Fruit fly (Drosophila melanogaster): ENCODE data around the gene Lcp65Af.

The Lcp65Af gene

dm6 chr3L:6124616-6125408, 11.8 kb downstream of the Lcp65Af start (continued):
- TF ChIP-seq pan (optimal IDR thresholded peaks at IDR 0.05) (no peak), pan (GFP tag; optimal IDR thresholded peaks at IDR 0.05 in 1 of 2, IDR thresholded peaks at IDR 0.05 in 1 of 2) (peak in 1 of 2 experiments; percentile 88), dmrt99B (tag; optimal IDR thresholded peaks at IDR 0.05) (peak; percentile 55), unpg (GFP tag; optimal IDR thresholded peaks at IDR 0.05) (peak; percentile 76), CG6175 (GFP tag; IDR thresholded peaks at IDR 0.05) (peak; percentile 81), CG10565 (GFP tag; optimal IDR thresholded peaks at IDR 0.05) (peak; percentile 24), ci (GFP tag; IDR thresholded peaks at IDR 0.05) (peak; percentile 98), GATAe (GFP tag; conservative IDR thresholded peaks at IDR 0.05) (no peak), ken (GFP tag; IDR thresholded peaks at IDR 0.05) (peak; percentile 82), Ets65A (GFP tag) (peak; percentile 100), ase (GFP tag; IDR thresholded peaks at IDR 0.05) (peak; percentile 79), CG1832 (GFP tag; optimal IDR thresholded peaks at IDR 0.05) (no peak), Xbp1 (GFP tag; optimal IDR thresholded peaks at IDR 0.05) (peak; percentile 60), lola (GFP tag; optimal IDR thresholded peaks at IDR 0.05) (peak in 1 of 3 experiments; percentile 76), CG9609 (GFP tag; optimal IDR thresholded peaks at IDR 0.05) (peak; percentile 21), otp (GFP tag; IDR thresholded peaks at IDR 0.05) (peak; percentile 92), ind (GFP tag; optimal IDR thresholded peaks at IDR 0.05) (peak; percentile 20), sob (GFP tag; IDR thresholded peaks at IDR 0.05) (peak; percentile 87), cg (GFP tag; optimal IDR thresholded peaks at IDR 0.05) (no peak), trem (tag; optimal IDR thresholded peaks at IDR 0.05) (peak; percentile 41), toy (GFP tag; IDR thresholded peaks at IDR 0.05) (peak; percentile 69; the same call in 1 of the 2 replicates), her (GFP tag; optimal IDR thresholded peaks at IDR 0.05) (peak; percentile 64), Tbp (GFP tag; optimal IDR thresholded peaks at IDR 0.05) (no peak), Rfx (GFP tag; IDR thresholded peaks at IDR 0.05) (peak; percentile 91), zfh1 (GFP tag; IDR thresholded peaks at IDR 0.05) (peak; percentile 88), hb (GFP tag; IDR thresholded peaks at IDR 0.05; ENCODE audit: partially characterized antibody) (no peak), luna (GFP tag; optimal IDR thresholded peaks at IDR 0.05) (peak; percentile 81), Side (GFP tag; optimal IDR thresholded peaks at IDR 0.05) (peak; percentile 92), Hr51 (GFP tag; optimal IDR thresholded peaks at IDR 0.05) (peak; percentile 46 to 53), CG7745 (tag; optimal IDR thresholded peaks at IDR 0.05) (no peak), CG9215 (GFP tag; IDR thresholded peaks at IDR 0.05) (peak; percentile 28; the same call in 1 of the 2 replicates), CG17612 (GFP tag; IDR thresholded peaks at IDR 0.05) (no peak), Sry-β (GFP tag; optimal IDR thresholded peaks at IDR 0.05) (peak; percentile 62), gfzf (GFP tag; optimal IDR thresholded peaks at IDR 0.05) (peak; percentile 26), sqz (GFP tag; optimal IDR thresholded peaks at IDR 0.05) (peak; percentile 74), vfl (GFP tag; optimal IDR thresholded peaks at IDR 0.05) (no peak), TFAM (GFP tag; optimal IDR thresholded peaks at IDR 0.05) (peak; percentile 56), Hsf (GFP tag; optimal IDR thresholded peaks at IDR 0.05) (peak; percentile 53), ara (GFP tag; IDR thresholded peaks at IDR 0.05) (peak; percentile 83), Hmr (GFP tag; optimal IDR thresholded peaks at IDR 0.05) (peak; percentile 86), PHDP (tag; optimal IDR thresholded peaks at IDR 0.05) (peak; percentile 73), knrl (GFP tag; IDR thresholded peaks at IDR 0.05; ENCODE audit: partially characterized antibody) (peak; percentile 47; the same call in 1 of the 3 replicates), chinmo (GFP tag; IDR thresholded peaks at IDR 0.05; ENCODE audit: partially characterized antibody) (no peak), H2.0 (GFP tag; IDR thresholded peaks at IDR 0.05) (peak; percentile 58; the same call in 1 of the 2 replicates), crp (GFP tag; optimal IDR thresholded peaks at IDR 0.05) (peak in 1 of 2 experiments; percentile 22), Dbx (GFP tag; IDR thresholded peaks at IDR 0.05) (peak; percentile 83), slp2 (GFP tag; optimal IDR thresholded peaks at IDR 0.05) (peak; percentile 66), onecut (GFP tag; IDR thresholded peaks at IDR 0.05) (peak; percentile 86), CG2129 (GFP tag; IDR thresholded peaks at IDR 0.05; ENCODE audit: partially characterized antibody) (no peak)

Data from whole organism, embryonic.